Worm (Caenorhabditis elegans) whole organism, mixed stage, embryonic: ENCODE results near the gene srj-32.

Source experiments
- bed-3 ChIP-seq: fragments of 200-800 bp; sonication (Bioruptor generic); optimal IDR thresholded peaks from 3 replicates; lab custom pipeline; 2018; ENCODE audit warnings: mild to moderate bottlenecking, missing genetic modification characterization, moderate library complexity, missing compliant biosample characterization
- blmp-1 ChIP-seq: fragments of 150-350 bp; optimal IDR thresholded peaks from 2 replicates; lab custom pipeline; 2014; ENCODE audit warnings: missing biosample characterization, missing genetic modification characterization
- ces-1 ChIP-seq: fragments of 150-350 bp; optimal IDR thresholded peaks from 2 replicates; lab custom pipeline; 2014; ENCODE audit warnings: missing biosample characterization, missing genetic modification reagents, missing genetic modification characterization
- nhr-12 ChIP-seq: fragments of 150-350 bp; optimal IDR thresholded peaks from 2 replicates; lab custom pipeline; 2014; ENCODE audit warnings: missing biosample characterization, missing genetic modification characterization
- nhr-237 ChIP-seq: fragments of 150-350 bp; optimal IDR thresholded peaks from 2 replicates; lab custom pipeline; 2014; ENCODE audit warnings: missing biosample characterization, missing genetic modification characterization
- pha-4 ChIP-seq: fragments of 150-350 bp; optimal IDR thresholded peaks from 2 replicates; lab custom pipeline; 2018; ENCODE audit warnings: missing biosample characterization, missing genetic modification reagents, missing genetic modification characterization
- unc-39 ChIP-seq: fragments of 150-350 bp; optimal IDR thresholded peaks from 2 replicates; lab custom pipeline; 2014; ENCODE audit warnings: missing biosample characterization, missing genetic modification characterization
- unc-62 ChIP-seq: fragments of 150-350 bp; optimal IDR thresholded peaks from 2 replicates; lab custom pipeline; 2014; ENCODE audit warnings: missing biosample characterization, missing genetic modification reagents, missing genetic modification characterization
- zip-8 ChIP-seq: fragments of 150-350 bp; optimal IDR thresholded peaks from 2 replicates; lab custom pipeline; 2014; ENCODE audit warnings: missing biosample characterization, missing genetic modification characterization
- ztf-11 ChIP-seq: fragments of 150-350 bp; optimal IDR thresholded peaks from 2 replicates; lab custom pipeline; 2014; ENCODE audit warnings: missing biosample characterization, missing genetic modification characterization

- TF ChIP-seq blmp-1 (tag; lab: Kevin White, UChicago) (no peak), ztf-11 (tag; lab: Kevin White, UChicago) (no peak), nhr-237 (tag; lab: Kevin White, UChicago) (no peak), unc-39 (tag; lab: Kevin White, UChicago) (no peak), ces-1 (GFP tag; lab: Kevin White, UChicago) (no peak), bed-3 (GFP tag; lab: Kevin White, UChicago) (no peak), unc-62 (GFP tag; lab: Kevin White, UChicago) (no peak), nhr-12 (tag; lab: Kevin White, UChicago) (no peak), zip-8 (tag; lab: Kevin White, UChicago) (no peak), pha-4 (no peak)
Measured at ce11 chrV:7307089-7307488, 9.9 kb upstream of the srj-32 start, which contains the start of gene F07G11.1.
